Fruit fly (Drosophila melanogaster) whole organism, pupa: ENCODE measurements around the gene Svip.

Source experiments
- CG10348 ChIP-seq: fragments of 200-800 bp; sonication (Bioruptor generic); IDR thresholded peaks from 2 replicates; pipeline ENCODE4 v1.3.6; 2022; ENCODE audit warnings: missing biosample characterization, missing genetic modification characterization
- CG12605 ChIP-seq: fragments of 200-800 bp; sonication (Bioruptor generic); IDR thresholded peaks from 2 replicates; pipeline ENCODE4 v1.3.6; 2022; ENCODE audit warnings: missing biosample characterization, missing genetic modification characterization
- CG13204 ChIP-seq: fragments of 200-800 bp; sonication (Bioruptor generic); optimal IDR thresholded peaks from 2 replicates; lab custom pipeline; 2018; ENCODE audit warnings: missing biosample characterization, mild to moderate bottlenecking, missing genetic modification characterization, moderate library complexity
- CG14655 ChIP-seq: fragments of 200-800 bp; sonication (Bioruptor generic); optimal IDR thresholded peaks from 3 replicates; lab custom pipeline; 2017; ENCODE audit warnings: mild to moderate bottlenecking, missing biosample characterization, missing genetic modification reagents, missing genetic modification characterization
- CG15710 ChIP-seq: fragments of 200-800 bp; sonication (Bioruptor generic); optimal IDR thresholded peaks from 2 replicates; lab custom pipeline; 2018; ENCODE audit warnings: missing biosample characterization, mild to moderate bottlenecking, missing genetic modification characterization, moderate library complexity
- CG17806 ChIP-seq: fragments of 200-800 bp; sonication (Bioruptor generic); optimal IDR thresholded peaks from 2 replicates; lab custom pipeline; 2018; ENCODE audit warnings: missing biosample characterization, mild to moderate bottlenecking, missing genetic modification characterization, moderate library complexity
- CG32121 ChIP-seq: fragments of 200-800 bp; sonication (Bioruptor generic); IDR thresholded peaks from 2 replicates; pipeline ENCODE4 v1.3.6; 2022; ENCODE audit warnings: missing biosample characterization, missing genetic modification characterization
- CG34367 ChIP-seq: fragments of 200-800 bp; sonication (Bioruptor generic); optimal IDR thresholded peaks from 2 replicates; lab custom pipeline; 2018; ENCODE audit warnings: missing biosample characterization, mild to moderate bottlenecking, missing genetic modification characterization
- CG4496 ChIP-seq: fragments of 200-800 bp; sonication (Bioruptor generic); IDR thresholded peaks from 3 replicates; pipeline ENCODE4 v1.3.6; 2022; ENCODE audit warnings: missing biosample characterization, missing genetic modification characterization
- CG8159 ChIP-seq: fragments of 200-800 bp; sonication (Bioruptor generic); optimal IDR thresholded peaks from 3 replicates; lab custom pipeline; 2018; ENCODE audit warnings: missing biosample characterization, mild to moderate bottlenecking, missing genetic modification characterization, moderate library complexity
- CG8301 ChIP-seq: fragments of 200-800 bp; sonication (Bioruptor generic); optimal IDR thresholded peaks from 2 replicates; lab custom pipeline; 2018; ENCODE audit warnings: missing biosample characterization, mild to moderate bottlenecking, missing genetic modification characterization
- CG9948 ChIP-seq: fragments of 200-800 bp; sonication (Bioruptor generic); optimal IDR thresholded peaks from 2 replicates; lab custom pipeline; 2018; ENCODE audit warnings: missing biosample characterization, mild to moderate bottlenecking, missing genetic modification characterization, moderate library complexity
- D1 ChIP-seq: fragments of 200-800 bp; sonication (Bioruptor generic); optimal IDR thresholded peaks from 2 replicates; lab custom pipeline; 2018; ENCODE audit warnings: missing biosample characterization, mild to moderate bottlenecking, missing genetic modification characterization, moderate library complexity
- EcR ChIP-seq: fragments of 200-800 bp; sonication (Bioruptor generic); optimal IDR thresholded peaks from 3 replicates; lab custom pipeline; 2019; ENCODE audit warnings: missing biosample characterization, missing genetic modification characterization, mild to moderate bottlenecking, moderate library complexity, missing genetic modification reagents
- Ets98B ChIP-seq: fragments of 200-800 bp; sonication (Bioruptor generic); IDR thresholded peaks from 2 replicates; pipeline ENCODE4 v1.3.6; 2022; ENCODE audit warnings: missing biosample characterization, missing genetic modification characterization
- Pif1A ChIP-seq: fragments of 200-800 bp; sonication (Bioruptor generic); optimal IDR thresholded peaks from 3 replicates; lab custom pipeline; 2016; ENCODE audit warnings: missing biosample characterization, missing genetic modification characterization
- Pif1B ChIP-seq: fragments of 200-800 bp; sonication (Bioruptor generic); optimal IDR thresholded peaks from 3 replicates; lab custom pipeline; 2016; ENCODE audit warnings: missing biosample characterization, missing genetic modification characterization
- Snoo ChIP-seq: fragments of 200-800 bp; sonication (Bioruptor generic); optimal IDR thresholded peaks from 3 replicates; lab custom pipeline; 2017; ENCODE audit warnings: missing biosample characterization, mild to moderate bottlenecking, missing genetic modification characterization, inconsistent platforms
- fd96Ca ChIP-seq: fragments of 200-800 bp; sonication (Bioruptor generic); IDR thresholded peaks from 3 replicates; pipeline ENCODE4 v1.3.6; 2022; ENCODE audit warnings: missing biosample characterization, missing genetic modification characterization
- gl ChIP-seq: fragments of 200-800 bp; sonication (Bioruptor generic); optimal IDR thresholded peaks from 2 replicates; lab custom pipeline; 2018; ENCODE audit warnings: missing biosample characterization, mild to moderate bottlenecking, missing genetic modification characterization
- rn ChIP-seq: fragments of 200-800 bp; sonication (Bioruptor generic); IDR thresholded peaks from 2 replicates; pipeline ENCODE4 v1.3.6; 2022; ENCODE audit warnings: missing biosample characterization, missing genetic modification characterization

Gene Svip

DNA sequence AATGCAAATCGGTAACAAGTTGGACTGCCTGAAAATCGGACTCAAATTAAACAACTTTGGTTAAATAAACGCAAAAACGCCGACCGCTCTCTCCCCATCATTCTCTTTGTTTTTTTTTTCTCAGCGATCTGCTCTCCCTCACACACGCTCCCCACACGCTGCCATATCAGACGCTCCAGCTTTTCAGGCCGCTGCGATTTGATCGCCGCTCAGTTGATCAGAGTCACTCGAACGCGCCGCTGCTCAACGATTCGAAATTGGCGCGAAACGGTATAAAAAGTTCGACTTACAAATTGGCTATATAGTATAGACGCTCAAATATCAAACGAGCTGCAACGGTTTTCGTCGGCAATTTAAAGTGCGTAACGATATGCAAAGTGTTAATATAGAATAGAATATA lies 18.6 kb upstream of the Svip start:
- TF ChIP-seq CG9948 (no peak), EcR (no peak), rn (GFP tag; lab: Robert Waterston, UW) (no peak), gl (tag; lab: Kevin White, UChicago) (no peak), Ets98B (GFP tag; lab: Robert Waterston, UW) (peak; percentile 53; the same call in 1 of the 2 replicates), Pif1B (peak; percentile 8), CG8301 (tag; lab: Kevin White, UChicago) (no peak), Pif1A (GFP tag; lab: Kevin White, UChicago) (peak; percentile 10), CG12605 (GFP tag; lab: Robert Waterston, UW) (peak; percentile 55; the same call in 1 of the 2 replicates), CG13204 (GFP tag; lab: Kevin White, UChicago) (no peak), D1 (tag; lab: Kevin White, UChicago) (no peak), CG32121 (GFP tag; lab: Robert Waterston, UW) (no peak), fd96Ca (GFP tag; lab: Robert Waterston, UW) (peak; percentile 17; the same call in 1 of the 3 replicates), CG8159 (tag; lab: Kevin White, UChicago) (no peak), CG4496 (GFP tag; lab: Robert Waterston, UW) (peak; percentile 64), CG15710 (tag; lab: Kevin White, UChicago) (no peak), CG34367 (no peak), Snoo (tag; lab: Kevin White, UChicago) (no peak), CG17806 (tag; lab: Kevin White, UChicago) (no peak), CG14655 (GFP tag; lab: Kevin White, UChicago) (no peak), CG10348 (no peak)

DNA sequence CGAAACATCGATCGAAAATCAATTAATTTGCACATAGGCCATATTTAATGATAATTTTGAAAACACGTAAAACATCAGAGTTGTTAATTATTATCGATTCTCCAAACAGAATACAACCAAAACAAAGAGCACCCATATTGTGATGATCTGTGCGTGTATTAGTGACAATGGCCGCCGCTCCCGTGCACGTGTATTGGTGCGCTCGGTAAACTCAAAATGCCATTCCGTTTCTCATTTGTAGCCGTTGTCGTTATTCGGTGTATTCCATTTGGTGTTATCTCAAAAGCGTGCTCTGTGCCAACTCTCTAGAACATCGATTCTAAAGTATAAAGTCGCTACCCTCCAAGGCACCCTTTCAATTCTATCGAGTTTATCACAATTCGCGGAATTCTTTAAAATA lies 18.0 kb upstream of the Svip start:
- TF ChIP-seq CG4496 (GFP tag; lab: Robert Waterston, UW) = peak; percentile 74
- no peak for TF ChIP-seq CG8301 (tag; lab: Kevin White, UChicago)

DNA sequence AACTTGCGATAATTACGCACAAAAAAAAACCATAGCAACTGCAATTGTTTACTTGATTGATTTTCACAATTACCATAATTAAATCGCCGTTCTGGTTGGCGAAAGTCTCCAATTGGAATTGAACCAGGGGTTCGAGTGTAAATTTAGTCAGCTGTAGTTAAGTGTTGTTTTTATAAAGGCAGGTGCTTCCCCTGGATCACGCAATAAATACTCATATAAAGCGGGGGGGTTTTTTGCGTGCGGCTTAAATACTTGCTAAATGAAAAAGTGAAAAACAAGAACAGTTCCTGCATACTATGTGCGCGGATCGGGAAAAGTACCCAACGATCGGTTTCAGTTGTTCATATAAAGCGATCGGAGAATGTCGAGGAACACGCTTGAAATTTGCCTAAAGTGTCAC lies 14.8 kb upstream of the Svip start:
- TF ChIP-seq CG15710 (tag; lab: Kevin White, UChicago) = no peak
- TF ChIP-seq rn (GFP tag; lab: Robert Waterston, UW) = no peak
- TF ChIP-seq EcR = no peak
- no peak for TF ChIP-seq CG8301 (tag; lab: Kevin White, UChicago)
- TF ChIP-seq fd96Ca (GFP tag; lab: Robert Waterston, UW) = no peak
- TF ChIP-seq Ets98B (GFP tag; lab: Robert Waterston, UW) = no peak
- no peak for TF ChIP-seq CG9948
- no peak for TF ChIP-seq Pif1B
- TF ChIP-seq CG34367 = no peak
- no peak for TF ChIP-seq gl (tag; lab: Kevin White, UChicago)
- no peak for TF ChIP-seq CG12605 (GFP tag; lab: Robert Waterston, UW)
- TF ChIP-seq CG10348 = no peak
- TF ChIP-seq CG14655 (GFP tag; lab: Kevin White, UChicago) = no peak
- TF ChIP-seq, all 21 proteins: peak for 0

DNA sequence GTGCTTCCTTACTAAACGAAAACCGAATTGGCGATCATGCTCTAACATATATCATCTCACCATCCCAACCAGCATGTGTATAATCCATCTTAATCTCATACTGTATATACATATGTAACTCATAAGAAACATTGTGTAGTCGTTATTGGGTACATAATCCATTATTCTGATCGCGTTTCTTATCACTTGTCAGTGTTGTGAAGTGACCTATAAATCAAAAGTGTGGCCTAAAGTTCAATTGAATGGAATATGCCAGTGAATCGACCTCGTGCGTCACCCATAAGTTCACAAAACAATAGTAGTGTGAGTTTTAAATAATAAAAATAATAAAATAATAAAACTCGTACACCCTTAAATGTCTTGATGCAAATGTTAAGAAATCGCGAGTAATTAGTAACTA lies 13.6 kb upstream of the Svip start:
- no peak for TF ChIP-seq CG17806 (tag; lab: Kevin White, UChicago)
- no peak for TF ChIP-seq CG12605 (GFP tag; lab: Robert Waterston, UW)
- no peak for TF ChIP-seq CG32121 (GFP tag; lab: Robert Waterston, UW)
- no peak for TF ChIP-seq Ets98B (GFP tag; lab: Robert Waterston, UW)
- TF ChIP-seq CG10348 = no peak
- TF ChIP-seq Snoo (tag; lab: Kevin White, UChicago) = no peak
- no peak for TF ChIP-seq D1 (tag; lab: Kevin White, UChicago)
- no peak for TF ChIP-seq CG9948
- TF ChIP-seq Pif1B = no peak
- TF ChIP-seq CG15710 (tag; lab: Kevin White, UChicago) = no peak
- no peak for TF ChIP-seq gl (tag; lab: Kevin White, UChicago)
- no peak for TF ChIP-seq Pif1A (GFP tag; lab: Kevin White, UChicago)
- no peak for TF ChIP-seq CG14655 (GFP tag; lab: Kevin White, UChicago)
- no peak for TF ChIP-seq EcR
- no peak for TF ChIP-seq CG4496 (GFP tag; lab: Robert Waterston, UW)
- TF ChIP-seq CG8301 (tag; lab: Kevin White, UChicago) = no peak

DNA sequence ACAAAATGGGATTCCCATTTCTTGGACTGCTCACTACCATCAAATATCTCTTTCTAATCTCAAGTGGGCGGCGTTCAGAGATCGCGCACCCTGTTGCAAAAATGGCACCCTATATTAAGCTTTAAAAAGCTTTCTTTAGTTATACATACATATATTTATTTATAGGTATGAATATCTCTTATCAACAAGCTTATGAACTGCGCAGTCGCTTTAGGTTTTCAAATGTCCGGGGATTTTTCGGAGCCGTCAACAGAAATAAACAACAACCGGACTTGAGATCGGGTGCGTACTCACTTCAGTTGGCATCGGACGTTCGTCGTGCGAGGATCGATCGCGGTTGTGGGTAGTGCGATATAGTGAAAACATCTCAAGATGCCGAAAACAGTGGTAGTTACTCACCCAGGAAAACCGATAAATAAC lies 9.5 kb upstream of the Svip start, which contains the start of gene PGRP-LF:
PGRP-LF (plus strand) TSS at position 296 of the 420 bp plus-strand sequence.
- TF ChIP-seq rn (GFP tag; lab: Robert Waterston, UW) = no peak
- TF ChIP-seq fd96Ca (GFP tag; lab: Robert Waterston, UW) = peak; percentile 43; the same call in 1 of the 3 replicates
- no peak for TF ChIP-seq CG8301 (tag; lab: Kevin White, UChicago)
- no peak for TF ChIP-seq CG8159 (tag; lab: Kevin White, UChicago)
- TF ChIP-seq D1 (tag; lab: Kevin White, UChicago) = no peak
- TF ChIP-seq CG10348 = no peak
- TF ChIP-seq Pif1B = peak; percentile 7
- TF ChIP-seq gl (tag; lab: Kevin White, UChicago) = no peak
- TF ChIP-seq CG34367 = no peak
- TF ChIP-seq CG14655 (GFP tag; lab: Kevin White, UChicago) = no peak
- no peak for TF ChIP-seq CG13204 (GFP tag; lab: Kevin White, UChicago)
- TF ChIP-seq Ets98B (GFP tag; lab: Robert Waterston, UW) = no peak
- peak; percentile 16; the same call in 1 of the 2 replicates for TF ChIP-seq CG12605 (GFP tag; lab: Robert Waterston, UW)
- no peak for TF ChIP-seq EcR
- TF ChIP-seq Pif1A (GFP tag; lab: Kevin White, UChicago) = no peak
- TF ChIP-seq CG4496 (GFP tag; lab: Robert Waterston, UW) = 0 out of 3 replicates have a peak, but pooled peaks have one; percentile 8
- TF ChIP-seq Snoo (tag; lab: Kevin White, UChicago) = peak; percentile 10
- TF ChIP-seq CG32121 (GFP tag; lab: Robert Waterston, UW) = 0 out of 2 replicates have a peak, but pooled peaks have one; percentile 16
- no peak for TF ChIP-seq CG9948
- TF ChIP-seq CG17806 (tag; lab: Kevin White, UChicago) = no peak
- TF ChIP-seq CG15710 (tag; lab: Kevin White, UChicago) = no peak
